Worm (Caenorhabditis elegans) whole organism, late embryonic: ENCODE results near the gene srz-19.

Experiments
- dve-1 ChIP-seq: sonication (generic microtip); optimal IDR thresholded peaks from 2 replicates; lab custom pipeline; 2017; ENCODE audit warnings: antibody characterized with exemption, mild to moderate bottlenecking, missing genetic modification characterization, missing compliant biosample characterization
- nhr-11 ChIP-seq: fragments of 150-350 bp; optimal IDR thresholded peaks from 2 replicates; lab custom pipeline; 2014; ENCODE audit warnings: missing biosample characterization, missing genetic modification characterization
- pqm-1 ChIP-seq: sonication (generic microtip); optimal IDR thresholded peaks from 2 replicates; lab custom pipeline; 2016; ENCODE audit warnings: missing genetic modification characterization, missing compliant biosample characterization
- rnt-1 ChIP-seq: sonication (generic microtip); optimal IDR thresholded peaks from 2 replicates; lab custom pipeline; 2016; ENCODE audit warnings: missing genetic modification characterization, missing compliant biosample characterization

ce11 chrIV:3941658-3942328, 22.2 kb downstream of the srz-19 start, which contains the start of gene clec-174:
- TF ChIP-seq nhr-11 (tag; lab: Kevin White, UChicago) = no peak
- no peak for TF ChIP-seq pqm-1 (tag; lab: Kevin White, UChicago)
- TF ChIP-seq rnt-1 (tag; lab: Kevin White, UChicago) = no peak
- TF ChIP-seq dve-1 (tag; lab: Kevin White, UChicago) = no peak
